Fruit fly (Drosophila melanogaster) Kc167 (cell line): ENCODE results near the gene Npc2e.

Experiments
- Myc ChIP-seq: fragments of >200 bp; optimal IDR thresholded peaks from 2 replicates; lab custom pipeline; 2017; ENCODE audit warnings: missing external identifiers
- Sin3A ChIP-seq: fragments of >200 bp; optimal IDR thresholded peaks from 2 replicates; lab custom pipeline; 2018; ENCODE audit warnings: missing external identifiers
- h ChIP-seq: fragments of >200 bp; optimal IDR thresholded peaks from 3 replicates; lab custom pipeline; 2018; ENCODE audit warnings: missing external identifiers
- insv ChIP-seq: fragments of >200 bp; optimal IDR thresholded peaks from 3 replicates; lab custom pipeline; 2018; ENCODE audit warnings: missing external identifiers
- psq ChIP-seq: fragments of >200 bp; optimal IDR thresholded peaks from 2 replicates; lab custom pipeline; 2017; ENCODE audit warnings: missing external identifiers
- ttk ChIP-seq: sonication (Bioruptor generic); optimal IDR thresholded peaks from 2 replicates; lab custom pipeline; 2017; ENCODE audit warnings: missing external identifiers

Npc2e gene

dm6 chr3R:10042664-10043372, 10.3 kb upstream of the Npc2e start, which contains the start of the genes Mical and CG3909:
Gene Mical, minus strand, starts transcription at chr3R:10042895.
Gene CG3909, plus strand, starts transcription at chr3R:10043270.
- TF ChIP-seq h (lab: Kevin White, UChicago) (no peak), Sin3A (no peak), ttk (lab: Kevin White, UChicago) (no peak), insv (lab: Kevin White, UChicago) (no peak), psq (lab: Kevin White, UChicago) (no peak), Myc (lab: Kevin White, UChicago) (no peak)

- TF ChIP-seq Sin3A (no peak), psq (lab: Kevin White, UChicago) (no peak), insv (lab: Kevin White, UChicago) (no peak), ttk (lab: Kevin White, UChicago) (no peak), h (lab: Kevin White, UChicago) (no peak), Myc (lab: Kevin White, UChicago) (no peak)
Observed at dm6 chr3R:10045343-10045742, 7.8 kb upstream of the Npc2e start, which contains the start of the genes CG11722 and mtTFB2. Gene CG11722, minus strand, starts transcription at chr3R:10045542. Gene mtTFB2, plus strand, starts transcription at chr3R:10045574.

- TF ChIP-seq Sin3A = no peak
- TF ChIP-seq psq (lab: Kevin White, UChicago) = no peak
Observed at dm6 chr3R:10048035-10048774, 4.9 kb upstream of the Npc2e start.

dm6 chr3R:10048775-10048841, 4.5 kb upstream of the Npc2e start, which contains the start of gene CG12811:
Gene CG12811, minus strand, starts transcription at chr3R:10048797.
- TF ChIP-seq h (lab: Kevin White, UChicago) (no peak), Myc (lab: Kevin White, UChicago) (no peak), Sin3A (no peak)

- TF ChIP-seq insv (lab: Kevin White, UChicago) = no peak
- no peak for TF ChIP-seq Myc (lab: Kevin White, UChicago)
- no peak for TF ChIP-seq h (lab: Kevin White, UChicago)
- no peak for TF ChIP-seq ttk (lab: Kevin White, UChicago)
- TF ChIP-seq psq (lab: Kevin White, UChicago) = no peak
- no peak for TF ChIP-seq Sin3A
Observed at dm6 chr3R:10048842-10049527, 4.1 kb upstream of the Npc2e start, which contains the start of gene ohgt. Gene ohgt, plus strand, starts transcription at chr3R:10049199.

dm6 chr3R:10053559-10053958, 427 bp downstream of the Npc2e start:
- TF ChIP-seq psq (lab: Kevin White, UChicago) (no peak), h (lab: Kevin White, UChicago) (no peak), insv (lab: Kevin White, UChicago) (no peak), ttk (lab: Kevin White, UChicago) (no peak), Sin3A (no peak), Myc (lab: Kevin White, UChicago) (no peak)

dm6 chr3R:10054278-10054975, 1.3 kb downstream of the Npc2e start:
- TF ChIP-seq insv (lab: Kevin White, UChicago) (no peak), ttk (lab: Kevin White, UChicago) (no peak), Myc (lab: Kevin White, UChicago) (no peak), psq (lab: Kevin White, UChicago) (no peak), h (lab: Kevin White, UChicago) (no peak), Sin3A (no peak)

dm6 chr3R:10055004-10055403, 1.9 kb downstream of the Npc2e start:
- TF ChIP-seq insv (lab: Kevin White, UChicago) (no peak), psq (lab: Kevin White, UChicago) (no peak), Sin3A (no peak), ttk (lab: Kevin White, UChicago) (no peak), h (lab: Kevin White, UChicago) (no peak), Myc (lab: Kevin White, UChicago) (no peak)

dm6 chr3R:10055951-10056350, 2.8 kb downstream of the Npc2e start, which contains the start of gene Npc2d:
Gene Npc2d, minus strand, starts transcription at chr3R:10056083.
- TF ChIP-seq Myc (lab: Kevin White, UChicago) (no peak), psq (lab: Kevin White, UChicago) (no peak), h (lab: Kevin White, UChicago) (no peak), ttk (lab: Kevin White, UChicago) (no peak), Sin3A (no peak), insv (lab: Kevin White, UChicago) (no peak)

- TF ChIP-seq insv (lab: Kevin White, UChicago) (no peak), h (lab: Kevin White, UChicago) (no peak), Sin3A (no peak), psq (lab: Kevin White, UChicago) (no peak), Myc (lab: Kevin White, UChicago) (no peak)
Observed at dm6 chr3R:10056647-10057046, 3.5 kb downstream of the Npc2e start.

dm6 chr3R:10059358-10059757, 6.2 kb downstream of the Npc2e start:
- TF ChIP-seq ttk (lab: Kevin White, UChicago) (no peak), Sin3A (no peak), insv (lab: Kevin White, UChicago) (no peak)
